Worm (Caenorhabditis elegans) whole organism, L3 larva: ENCODE data around the gene F48B9.8.

Experiments
- elt-3 ChIP-seq, 3 experiments: fragments of 150-350 bp in 1 of 3; sonication (generic microtip) in 2 of 3; optimal IDR thresholded peaks; 2 replicates in 2 of 3; 4 replicates in 1 of 3; lab custom pipeline; 2014 to 2017; ENCODE audit warnings: missing biosample characterization in 3 of 3, missing genetic modification characterization in 3 of 3
- lin-15B ChIP-seq: fragments of 150-350 bp; optimal IDR thresholded peaks from 2 replicates; lab custom pipeline; 2014; ENCODE audit warnings: missing biosample characterization, missing genetic modification characterization
- skn-1 ChIP-seq: fragments of 150-350 bp; optimal IDR thresholded peaks from 2 replicates; lab custom pipeline; 2014; ENCODE audit warnings: missing biosample characterization, missing genetic modification characterization
- tbx-2 ChIP-seq: sonication (generic microtip); optimal IDR thresholded peaks from 2 replicates; lab custom pipeline; 2016; ENCODE audit warnings: mild to moderate bottlenecking, missing genetic modification characterization, missing compliant biosample characterization

ce11 chrX:2144875-2145274 lies 31.3 kb downstream of the F48B9.8 start:
- TF ChIP-seq lin-15B (tag; lab: Kevin White, UChicago), result no peak
- TF ChIP-seq elt-3 (tag; optimal IDR thresholded peaks at IDR 0.05; lab: Kevin White, UChicago), result no peak
- no peak for TF ChIP-seq tbx-2 (tag; lab: Kevin White, UChicago)
- TF ChIP-seq skn-1, result no peak
